Fruit fly (Drosophila melanogaster): ENCODE data around the gene Imp.
A peak's percentile ranks its signal among the peaks of the same experiment; 100 is the strongest.

Gene Imp

dm6 chrX:10822678-10823440 lies 1.2 kb downstream of the Imp start (continued):
- TF ChIP-seq CG16779 (GFP tag; IDR thresholded peaks at IDR 0.05) = no peak
- TF ChIP-seq Vsx1 (GFP tag; optimal IDR thresholded peaks at IDR 0.05) = peak; percentile 33
- peak; percentile 7 for TF ChIP-seq Bteb2 (GFP tag; optimal IDR thresholded peaks at IDR 0.05)
- TF ChIP-seq tgo (GFP tag; IDR thresholded peaks at IDR 0.05) = peak; percentile 38; the same call in 2 of the 3 replicates
- peak; percentile 18 for TF ChIP-seq sug (tag; optimal IDR thresholded peaks at IDR 0.05)
- peak; percentile 44 for TF ChIP-seq Usf (GFP tag; optimal IDR thresholded peaks at IDR 0.05)
- TF ChIP-seq bbx (GFP tag; IDR thresholded peaks at IDR 0.05; ENCODE audit: partially characterized antibody) = no peak
- TF ChIP-seq Six4 (GFP tag; optimal IDR thresholded peaks at IDR 0.05) = peak; percentile 24
- TF ChIP-seq br (optimal IDR thresholded peaks at IDR 0.05) = no peak
- TF ChIP-seq CG8924 (tag; optimal IDR thresholded peaks at IDR 0.05) = peak; percentile 91
- no peak for TF ChIP-seq CTCF (GFP tag; optimal IDR thresholded peaks at IDR 0.05)
- peak; percentile 21 for TF ChIP-seq CG8281 (tag; optimal IDR thresholded peaks at IDR 0.05)
- no peak for TF ChIP-seq Scr (GFP tag; IDR thresholded peaks at IDR 0.05; ENCODE audit: partially characterized antibody)
- peak; percentile 48 for TF ChIP-seq NfI (GFP tag; optimal IDR thresholded peaks at IDR 0.05)
- no peak for TF ChIP-seq sima (GFP tag; optimal IDR thresholded peaks at IDR 0.05)
- TF ChIP-seq CG32767 (GFP tag; IDR thresholded peaks at IDR 0.05) = 0 out of 2 replicates have a peak, but pooled peaks have one; percentile 52
- peak; percentile 33 for TF ChIP-seq CG12155 (GFP tag; optimal IDR thresholded peaks at IDR 0.05)
- TF ChIP-seq CG17328 (GFP tag; IDR thresholded peaks at IDR 0.05) = peak; percentile 72
- no peak for TF ChIP-seq Dip2 (GFP tag; IDR thresholded peaks at IDR 0.05)
- TF ChIP-seq CG6813 (GFP tag; optimal IDR thresholded peaks at IDR 0.05) = peak; percentile 33
- TF ChIP-seq Camta (GFP tag; optimal IDR thresholded peaks at IDR 0.05) = no peak
- TF ChIP-seq CG10431 (GFP tag; optimal IDR thresholded peaks at IDR 0.05) = no peak
- TF ChIP-seq gt (GFP tag; IDR thresholded peaks at IDR 0.05) = no peak
- TF ChIP-seq CG14441 (GFP tag; IDR thresholded peaks at IDR 0.05) = no peak
- TF ChIP-seq CG17912 (GFP tag; optimal IDR thresholded peaks at IDR 0.05) = no peak
- TF ChIP-seq CG18764 (GFP tag; optimal IDR thresholded peaks at IDR 0.05) = peak; percentile 25
- peak; percentile 29 for TF ChIP-seq az2 (GFP tag; optimal IDR thresholded peaks at IDR 0.05)
- peak; percentile 78 for TF ChIP-seq Xrp1 (GFP tag; IDR thresholded peaks at IDR 0.05)
- TF ChIP-seq CG30020 (tag; optimal IDR thresholded peaks at IDR 0.05) = peak; percentile 11
- TF ChIP-seq CG14860 (GFP tag; IDR thresholded peaks at IDR 0.05; ENCODE audit: partially characterized antibody) = no peak
- TF ChIP-seq lab (GFP tag; optimal IDR thresholded peaks at IDR 0.05) = peak; percentile 71
- peak; percentile 47 for TF ChIP-seq tio (GFP tag; optimal IDR thresholded peaks at IDR 0.05)
- TF ChIP-seq chm (GFP tag; IDR thresholded peaks at IDR 0.05) = no peak
- TF ChIP-seq nerfin-1 (tag; optimal IDR thresholded peaks at IDR 0.05) = peak; percentile 67
- TF ChIP-seq danr (GFP tag; IDR thresholded peaks at IDR 0.05) = 0 out of 2 replicates have a peak, but pooled peaks have one; percentile 16
- no peak for TF ChIP-seq lov (optimal IDR thresholded peaks at IDR 0.05)
- no peak for TF ChIP-seq lov (GFP tag; IDR thresholded peaks at IDR 0.05)
- TF ChIP-seq zen (tag; optimal IDR thresholded peaks at IDR 0.05) = peak; percentile 92
- TF ChIP-seq CG8765 (GFP tag; IDR thresholded peaks at IDR 0.05) = peak; percentile 57; the same call in 1 of the 2 replicates
- TF ChIP-seq mam (GFP tag; optimal IDR thresholded peaks at IDR 0.05) = no peak
- no peak for TF ChIP-seq Hr78 (GFP tag; optimal IDR thresholded peaks at IDR 0.05)
- peak; percentile 11 for TF ChIP-seq CG17186 (GFP tag; optimal IDR thresholded peaks at IDR 0.05)
- TF ChIP-seq Atf3 (GFP tag; optimal IDR thresholded peaks at IDR 0.05) = peak; percentile 28
- peak; percentile 66 for TF ChIP-seq Hsf (GFP tag; optimal IDR thresholded peaks at IDR 0.05)
- TF ChIP-seq CG6765 (GFP tag; optimal IDR thresholded peaks at IDR 0.05) = peak; percentile 27
- TF ChIP-seq inv (GFP tag; IDR thresholded peaks at IDR 0.05; ENCODE audit: partially characterized antibody) = no peak
- no peak for TF ChIP-seq CG15073 (GFP tag; optimal IDR thresholded peaks at IDR 0.05)
- peak; percentile 30 for TF ChIP-seq CG4707 (GFP tag; optimal IDR thresholded peaks at IDR 0.05)
- TF ChIP-seq Nf-YB (GFP tag; optimal IDR thresholded peaks at IDR 0.05) = peak; percentile 74
- TF ChIP-seq CG34224 (GFP tag; IDR thresholded peaks at IDR 0.05; ENCODE audit: partially characterized antibody) = no peak
